Worm (Caenorhabditis elegans) whole organism, midembryonic: ENCODE results near the gene B0334.13.

ENCODE experiments used
- cog-1 ChIP-seq: sonication (generic microtip); optimal IDR thresholded peaks from 2 replicates; lab custom pipeline; 2016; ENCODE audit warnings: missing genetic modification characterization, missing compliant biosample characterization
- flt-1 ChIP-seq: fragments of 200-800 bp; sonication (Bioruptor generic); IDR thresholded peaks from 2 replicates; pipeline ENCODE4 v1.3.6; 2022; ENCODE audit warnings: missing genetic modification characterization, missing compliant biosample characterization
- klf-2 ChIP-seq: fragments of 200-800 bp; sonication (Bioruptor generic); conservative IDR thresholded peaks from 2 replicates; pipeline ENCODE4 v1.3.6; 2022; ENCODE audit warnings: missing genetic modification reagents, missing genetic modification characterization, missing compliant biosample characterization
- ztf-23 ChIP-seq: fragments of 200-800 bp; sonication (Bioruptor generic); IDR thresholded peaks from 2 replicates; pipeline ENCODE4 v1.3.6; 2022; ENCODE audit warnings: missing genetic modification reagents, missing genetic modification characterization, missing compliant biosample characterization

ce11 chrII:11443862-11444261 lies 44.2 kb upstream of the B0334.13 start, which contains the start of gene adbp-1:
- no peak for TF ChIP-seq ztf-23 (GFP tag; lab: Robert Waterston, UW)
- no peak for TF ChIP-seq cog-1 (tag; lab: Kevin White, UChicago)
- TF ChIP-seq flt-1 (GFP tag; lab: Robert Waterston, UW): no peak
- TF ChIP-seq klf-2 (GFP tag; lab: Robert Waterston, UW): no peak
